Fruit fly (Drosophila melanogaster) whole organism, embryonic: Measurements from ENCODE around the gene Dbx.

Experiments used
- Aef1 ChIP-seq: fragments of 200-800 bp; sonication (Bioruptor generic); IDR thresholded peaks from 3 replicates; pipeline ENCODE4 v1.3.6; 2022; ENCODE audit warnings: missing biosample characterization, missing genetic modification characterization
- Awh ChIP-seq: fragments of 200-800 bp; sonication (Bioruptor generic); IDR thresholded peaks from 2 replicates; pipeline ENCODE4, ENCODE4 v1.3.6; 2022; ENCODE audit warnings: missing biosample characterization, missing genetic modification characterization
- BEAF-32 ChIP-seq: fragments of 200-800 bp; sonication (Bioruptor generic); optimal IDR thresholded peaks from 3 replicates; lab custom pipeline; 2017; ENCODE audit warnings: missing biosample characterization, missing genetic modification characterization, mild to moderate bottlenecking, moderate library complexity, missing genetic modification reagents
- Blimp-1 ChIP-seq: fragments of 200-800 bp; sonication (Bioruptor generic); optimal IDR thresholded peaks from 3 replicates; lab custom pipeline; 2018; ENCODE audit warnings: missing biosample characterization, missing genetic modification characterization, mild to moderate bottlenecking, moderate library complexity, missing genetic modification reagents
- CG11085 ChIP-seq: fragments of 200-800 bp; sonication (Bioruptor generic); IDR thresholded peaks from 2 replicates; pipeline ENCODE4 v1.3.6; 2022; ENCODE audit warnings: missing biosample characterization, missing genetic modification characterization
- CG11456 ChIP-seq: fragments of 200-800 bp; sonication (Bioruptor generic); IDR thresholded peaks from 3 replicates; pipeline ENCODE4 v1.3.6; 2022; ENCODE audit warnings: missing biosample characterization, missing genetic modification characterization
- CG11723 ChIP-seq: fragments of 200-800 bp; sonication (Bioruptor generic); optimal IDR thresholded peaks from 2 replicates; lab custom pipeline; 2017; ENCODE audit warnings: missing biosample characterization, mild to moderate bottlenecking, missing genetic modification characterization
- CG12942 ChIP-seq: fragments of 200-800 bp; sonication (Bioruptor generic); optimal IDR thresholded peaks from 3 replicates; lab custom pipeline; 2016; ENCODE audit warnings: missing biosample characterization, missing genetic modification characterization
- CG13123 ChIP-seq: fragments of 200-800 bp; sonication (Bioruptor generic); optimal IDR thresholded peaks from 2 replicates; lab custom pipeline; 2016; ENCODE audit warnings: missing biosample characterization, missing genetic modification characterization
- CG14710 ChIP-seq: fragments of 200-800 bp; sonication (Bioruptor generic); optimal IDR thresholded peaks from 3 replicates; lab custom pipeline; 2019; ENCODE audit warnings: missing biosample characterization, mild to moderate bottlenecking, missing genetic modification characterization, moderate library complexity
- CG1602 ChIP-seq: fragments of 200-800 bp; sonication (Bioruptor generic); optimal IDR thresholded peaks from 3 replicates; lab custom pipeline; 2016; ENCODE audit warnings: missing biosample characterization, missing genetic modification characterization
- CG1647 ChIP-seq: fragments of 200-800 bp; sonication (Bioruptor generic); optimal IDR thresholded peaks from 3 replicates; lab custom pipeline; 2016; ENCODE audit warnings: missing biosample characterization, missing genetic modification characterization
- CG16815 ChIP-seq: fragments of 200-800 bp; sonication (Bioruptor generic); optimal IDR thresholded peaks from 3 replicates; lab custom pipeline; 2017; ENCODE audit warnings: missing biosample characterization, mild to moderate bottlenecking, missing genetic modification characterization
- CG18764 ChIP-seq: fragments of 200-800 bp; sonication (Bioruptor generic); optimal IDR thresholded peaks from 3 replicates; lab custom pipeline; 2016; ENCODE audit warnings: missing biosample characterization, missing genetic modification characterization
- CG3163 ChIP-seq: fragments of 200-800 bp; sonication (Bioruptor generic); optimal IDR thresholded peaks from 3 replicates; lab custom pipeline; 2016; ENCODE audit warnings: missing biosample characterization, missing genetic modification characterization
- CG34376 ChIP-seq: fragments of 200-800 bp; sonication (Bioruptor generic); optimal IDR thresholded peaks from 2 replicates; lab custom pipeline; 2018; ENCODE audit warnings: missing biosample characterization, mild to moderate bottlenecking, missing genetic modification characterization
- CG34422 ChIP-seq: fragments of 200-800 bp; sonication (Bioruptor generic); IDR thresholded peaks from 3 replicates; pipeline ENCODE4 v1.3.6; 2022; ENCODE audit warnings: missing biosample characterization, missing genetic modification characterization
- CG6272 ChIP-seq: fragments of 200-800 bp; sonication (Bioruptor generic); IDR thresholded peaks from 2 replicates; pipeline ENCODE4 v1.3.6; 2022; ENCODE audit warnings: missing biosample characterization, missing genetic modification characterization
- CG7745 ChIP-seq: fragments of 200-800 bp; sonication (Bioruptor generic); optimal IDR thresholded peaks from 2 replicates; lab custom pipeline; 2018; ENCODE audit warnings: missing biosample characterization, mild to moderate bottlenecking, missing genetic modification characterization, moderate library complexity
- CG7928 ChIP-seq: fragments of 200-800 bp; sonication (Bioruptor generic); optimal IDR thresholded peaks from 2 replicates; lab custom pipeline; 2017; ENCODE audit warnings: missing biosample characterization, mild to moderate bottlenecking, missing genetic modification characterization
- CG9932 ChIP-seq: fragments of 200-800 bp; sonication (Bioruptor generic); IDR thresholded peaks from 2 replicates; pipeline ENCODE4 v1.3.6; 2022; ENCODE audit warnings: missing biosample characterization, missing genetic modification characterization
- Dbx ChIP-seq: fragments of 200-800 bp; sonication (Bioruptor generic); IDR thresholded peaks from 3 replicates; pipeline ENCODE4 v1.3.6; 2022; ENCODE audit warnings: missing biosample characterization, missing genetic modification characterization
- Dek ChIP-seq: fragments of 200-800 bp; sonication (Bioruptor generic); optimal IDR thresholded peaks from 3 replicates; lab custom pipeline; 2019; ENCODE audit warnings: missing biosample characterization, mild to moderate bottlenecking, missing genetic modification characterization, moderate library complexity
- Doc2 ChIP-seq: fragments of 200-800 bp; sonication (Bioruptor generic); IDR thresholded peaks from 2 replicates; pipeline ENCODE4 v1.3.6; 2022; ENCODE audit warnings: missing biosample characterization, missing genetic modification characterization
- Elba2 ChIP-seq: fragments of 200-800 bp; sonication (Bioruptor generic); optimal IDR thresholded peaks from 3 replicates; lab custom pipeline; 2016; ENCODE audit warnings: missing biosample characterization, missing genetic modification characterization
- Fer2 ChIP-seq: fragments of 200-800 bp; sonication (Bioruptor generic); optimal IDR thresholded peaks from 2 replicates; lab custom pipeline; 2018; ENCODE audit warnings: missing biosample characterization, mild to moderate bottlenecking, missing genetic modification characterization, moderate library complexity
- HLH54F ChIP-seq: fragments of 200-800 bp; sonication (Bioruptor generic); optimal IDR thresholded peaks from 3 replicates; lab custom pipeline; 2016; ENCODE audit warnings: missing biosample characterization, missing genetic modification characterization
- HmgZ ChIP-seq: fragments of 200-800 bp; sonication (Bioruptor generic); optimal IDR thresholded peaks from 2 replicates; lab custom pipeline; 2018; ENCODE audit warnings: missing biosample characterization, mild to moderate bottlenecking, missing genetic modification characterization
- Hr3 ChIP-seq: fragments of 200-800 bp; sonication (Bioruptor generic); optimal IDR thresholded peaks from 3 replicates; lab custom pipeline; 2016; ENCODE audit warnings: missing biosample characterization, missing genetic modification characterization
- Kr ChIP-seq: fragments of 200-800 bp; sonication (Bioruptor generic); optimal IDR thresholded peaks from 2 replicates; lab custom pipeline; 2017; ENCODE audit warnings: missing biosample characterization, mild to moderate bottlenecking, missing genetic modification characterization
- NC2β ChIP-seq: fragments of 200-800 bp; sonication (Bioruptor generic); optimal IDR thresholded peaks from 2 replicates; lab custom pipeline; 2016; ENCODE audit warnings: missing biosample characterization, missing genetic modification characterization
- NK7.1 ChIP-seq: fragments of 200-800 bp; sonication (Bioruptor generic); optimal IDR thresholded peaks from 3 replicates; lab custom pipeline; 2016; ENCODE audit warnings: missing biosample characterization, missing genetic modification characterization
- Oaz ChIP-seq: fragments of 200-800 bp; sonication (Bioruptor generic); IDR thresholded peaks from 2 replicates; pipeline ENCODE4 v1.3.6; 2022; ENCODE audit warnings: missing biosample characterization, missing genetic modification characterization
- PHDP ChIP-seq: fragments of 200-800 bp; sonication (Bioruptor generic); optimal IDR thresholded peaks from 3 replicates; lab custom pipeline; 2018; ENCODE audit warnings: missing biosample characterization, mild to moderate bottlenecking, missing genetic modification characterization, moderate library complexity
- Taf1 ChIP-seq: fragments of 200-800 bp; sonication (Bioruptor generic); IDR thresholded peaks from 2 replicates; pipeline ENCODE4 v1.3.6; 2022; ENCODE audit warnings: missing biosample characterization, missing genetic modification characterization
- Xbp1 ChIP-seq: fragments of 200-800 bp; sonication (Bioruptor generic); optimal IDR thresholded peaks from 3 replicates; lab custom pipeline; 2016; ENCODE audit warnings: missing biosample characterization, mild to moderate bottlenecking, missing genetic modification characterization
- bowl ChIP-seq: fragments of 200-800 bp; sonication (Bioruptor generic); IDR thresholded peaks from 2 replicates; pipeline ENCODE4 v1.3.6; 2022; ENCODE audit warnings: missing biosample characterization, missing genetic modification characterization
- dpn ChIP-seq, 2 experiments: fragments of 200-800 bp; sonication (Bioruptor generic); optimal IDR thresholded peaks; 3 replicates each; lab custom pipeline; 2016; ENCODE audit warnings: missing biosample characterization in 2 of 2, missing genetic modification characterization in 2 of 2
- emc ChIP-seq: fragments of 200-800 bp; sonication (Bioruptor generic); optimal IDR thresholded peaks from 2 replicates; lab custom pipeline; 2016; ENCODE audit warnings: missing biosample characterization, missing genetic modification characterization
- en ChIP-seq: fragments of 200-800 bp; sonication (Bioruptor generic); optimal IDR thresholded peaks from 2 replicates; lab custom pipeline; 2016; ENCODE audit warnings: missing biosample characterization, missing genetic modification characterization
- fd96Cb ChIP-seq: fragments of 200-800 bp; sonication (Bioruptor generic); optimal IDR thresholded peaks from 2 replicates; lab custom pipeline; 2018; ENCODE audit warnings: missing biosample characterization, mild to moderate bottlenecking, missing genetic modification characterization, moderate library complexity
- fru ChIP-seq: fragments of >200 bp; optimal IDR thresholded peaks from 2 replicates; lab custom pipeline; 2017
- her ChIP-seq: fragments of 200-800 bp; sonication (Bioruptor generic); optimal IDR thresholded peaks from 2 replicates; lab custom pipeline; 2016; ENCODE audit warnings: missing biosample characterization, missing genetic modification characterization
- lab ChIP-seq: fragments of 200-800 bp; sonication (Bioruptor generic); optimal IDR thresholded peaks from 3 replicates; lab custom pipeline; 2017; ENCODE audit warnings: missing biosample characterization, missing genetic modification characterization, mild to moderate bottlenecking, moderate library complexity, missing genetic modification reagents
- pfk ChIP-seq: fragments of 200-800 bp; sonication (Bioruptor generic); optimal IDR thresholded peaks from 2 replicates; lab custom pipeline; 2018; ENCODE audit warnings: missing biosample characterization, mild to moderate bottlenecking, missing genetic modification characterization, moderate library complexity
- pum ChIP-seq: fragments of 200-800 bp; sonication (Bioruptor generic); optimal IDR thresholded peaks from 2 replicates; lab custom pipeline; 2016; ENCODE audit warnings: missing biosample characterization, missing genetic modification characterization
- ranshi ChIP-seq: fragments of 200-800 bp; sonication (Bioruptor generic); IDR thresholded peaks from 2 replicates; pipeline ENCODE4 v1.3.6; 2022; ENCODE audit warnings: missing biosample characterization, missing genetic modification characterization
- schlank ChIP-seq: fragments of 200-800 bp; sonication (Bioruptor generic); optimal IDR thresholded peaks from 2 replicates; lab custom pipeline; 2018; ENCODE audit warnings: missing biosample characterization, mild to moderate bottlenecking, missing genetic modification characterization
- sd ChIP-seq: fragments of 200-800 bp; sonication (Bioruptor generic); optimal IDR thresholded peaks from 3 replicates; lab custom pipeline; 2018; ENCODE audit warnings: missing biosample characterization, mild to moderate bottlenecking, missing genetic modification characterization, moderate library complexity
- shn ChIP-seq: fragments of 200-800 bp; sonication (Bioruptor generic); optimal IDR thresholded peaks from 3 replicates; lab custom pipeline; 2016; ENCODE audit warnings: missing biosample characterization, missing genetic modification characterization
- sug ChIP-seq: fragments of 200-800 bp; optimal IDR thresholded peaks from 2 replicates; lab custom pipeline; 2019; ENCODE audit warnings: missing biosample characterization, mild to moderate bottlenecking, missing genetic modification characterization, moderate library complexity
- zfh2 ChIP-seq: fragments of 200-800 bp; sonication (Bioruptor generic); optimal IDR thresholded peaks from 2 replicates; lab custom pipeline; 2016; ENCODE audit warnings: missing biosample characterization, missing genetic modification characterization

The Dbx gene

DNA sequence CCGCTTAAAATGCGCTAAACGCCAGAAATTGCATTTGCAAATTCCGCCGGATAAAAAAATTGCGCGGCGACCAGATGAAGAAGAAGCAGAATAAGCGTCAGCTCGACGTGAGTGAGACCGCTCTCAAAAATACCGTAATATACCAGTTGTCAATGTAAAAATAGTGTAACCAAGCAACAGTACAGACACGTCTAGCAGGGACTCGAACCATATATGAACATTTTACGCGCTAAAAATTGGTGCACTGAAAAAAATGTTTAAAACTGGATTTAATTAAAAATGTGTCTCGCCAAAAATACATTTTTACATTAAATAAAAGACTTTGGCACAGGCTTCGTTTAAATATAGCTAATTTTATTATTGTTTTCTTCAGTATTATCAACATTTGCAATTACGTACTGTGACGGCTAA lies 44.9 kb upstream of the Dbx start, which contains the start of gene dre4 (continued):
- peak; percentile 63 for TF ChIP-seq Hr3 (GFP tag; lab: Kevin White, UChicago)
- TF ChIP-seq HLH54F (GFP tag; lab: Kevin White, UChicago): peak; percentile 74
- TF ChIP-seq Elba2: peak; percentile 67
- TF ChIP-seq bowl: no peak
- peak; percentile 83 for TF ChIP-seq lab (GFP tag; lab: Kevin White, UChicago)
- TF ChIP-seq CG1647 (GFP tag; lab: Kevin White, UChicago): peak; percentile 55
- TF ChIP-seq Taf1 (GFP tag; lab: Robert Waterston, UW): peak; percentile 57
- no peak for TF ChIP-seq CG7745 (tag; lab: Kevin White, UChicago)
- TF ChIP-seq CG34422: peak; percentile 90
- TF ChIP-seq PHDP (tag; lab: Kevin White, UChicago): peak; percentile 80
- TF ChIP-seq ranshi (GFP tag; lab: Robert Waterston, UW): peak; percentile 79
- peak; percentile 10 for TF ChIP-seq CG16815
- peak; percentile 72 for TF ChIP-seq Blimp-1 (GFP tag; lab: Kevin White, UChicago)
- TF ChIP-seq NK7.1 (GFP tag; lab: Kevin White, UChicago): peak; percentile 21
- no peak for TF ChIP-seq Doc2 (GFP tag; lab: Robert Waterston, UW)
- TF ChIP-seq Kr (GFP tag; lab: Kevin White, UChicago): no peak
- TF ChIP-seq pum (GFP tag; lab: Kevin White, UChicago): peak; percentile 55
- TF ChIP-seq CG9932 (GFP tag; lab: Robert Waterston, UW): peak; percentile 77
- peak; percentile 65 for TF ChIP-seq zfh2
- TF ChIP-seq Awh (GFP tag; lab: Robert Waterston, UW): peak; percentile 58; the same call in 1 of the 2 replicates
- peak; percentile 83 for TF ChIP-seq Dbx (GFP tag; lab: Robert Waterston, UW)
- peak; percentile 84 for TF ChIP-seq HmgZ (tag; lab: Kevin White, UChicago)
- TF ChIP-seq emc (GFP tag; lab: Kevin White, UChicago): no peak
- TF ChIP-seq CG7928 (GFP tag; lab: Kevin White, UChicago): peak; percentile 43
- peak; percentile 29 for TF ChIP-seq schlank (tag; lab: Kevin White, UChicago)
- peak; percentile 60 for TF ChIP-seq CG18764
- TF ChIP-seq NC2β (GFP tag; lab: Kevin White, UChicago): peak; percentile 81
- peak; percentile 63 for TF ChIP-seq BEAF-32 (GFP tag; lab: Kevin White, UChicago)
- TF ChIP-seq her (GFP tag; lab: Kevin White, UChicago): peak; percentile 72
- TF ChIP-seq CG3163 (GFP tag; lab: Kevin White, UChicago): peak; percentile 30
- peak; percentile 44 for TF ChIP-seq en (GFP tag; lab: Kevin White, UChicago)
- peak; percentile 77 to 80 for TF ChIP-seq dpn (GFP tag; optimal IDR thresholded peaks at IDR 0.05; lab: Kevin White, UChicago)
- TF ChIP-seq Fer2 (tag; lab: Kevin White, UChicago): peak; percentile 5
- TF ChIP-seq CG11085 (GFP tag; lab: Robert Waterston, UW): peak; percentile 36; the same call in 1 of the 2 replicates
- TF ChIP-seq CG6272 (GFP tag; lab: Robert Waterston, UW): peak; percentile 47; the same call in 1 of the 2 replicates
- no peak for TF ChIP-seq pfk (GFP tag; lab: Kevin White, UChicago)
- peak; percentile 49 for TF ChIP-seq CG34376 (GFP tag; lab: Kevin White, UChicago)
- peak; percentile 96 for TF ChIP-seq sd (tag; lab: Kevin White, UChicago)
- no peak for TF ChIP-seq sug (tag; lab: Kevin White, UChicago)
- TF ChIP-seq CG14710: peak; percentile 82
- 0 out of 2 replicates have a peak, but pooled peaks have one; percentile 29 for TF ChIP-seq Oaz (GFP tag; lab: Robert Waterston, UW)
- 0 out of 3 replicates have a peak, but pooled peaks have one; percentile 31 for TF ChIP-seq CG11456 (GFP tag; lab: Robert Waterston, UW)
- peak; percentile 43 for TF ChIP-seq CG12942 (GFP tag; lab: Kevin White, UChicago)
- TF ChIP-seq Dek (tag; lab: Kevin White, UChicago): peak; percentile 57
- TF ChIP-seq fru (lab: Kevin White, UChicago): no peak
- peak; percentile 81 for TF ChIP-seq Xbp1 (GFP tag; lab: Kevin White, UChicago)
- no peak for TF ChIP-seq CG11723 (GFP tag; lab: Kevin White, UChicago)
- TF ChIP-seq Aef1: peak; percentile 57
- TF ChIP-seq fd96Cb (tag; lab: Kevin White, UChicago): peak; percentile 62
- peak; percentile 62 for TF ChIP-seq CG1602 (GFP tag; lab: Kevin White, UChicago)
- peak; percentile 25 for TF ChIP-seq CG13123 (GFP tag; lab: Kevin White, UChicago)
- peak; percentile 66 for TF ChIP-seq shn
